Fruit fly (Drosophila melanogaster): ENCODE data around the gene CG5273.

DNA sequence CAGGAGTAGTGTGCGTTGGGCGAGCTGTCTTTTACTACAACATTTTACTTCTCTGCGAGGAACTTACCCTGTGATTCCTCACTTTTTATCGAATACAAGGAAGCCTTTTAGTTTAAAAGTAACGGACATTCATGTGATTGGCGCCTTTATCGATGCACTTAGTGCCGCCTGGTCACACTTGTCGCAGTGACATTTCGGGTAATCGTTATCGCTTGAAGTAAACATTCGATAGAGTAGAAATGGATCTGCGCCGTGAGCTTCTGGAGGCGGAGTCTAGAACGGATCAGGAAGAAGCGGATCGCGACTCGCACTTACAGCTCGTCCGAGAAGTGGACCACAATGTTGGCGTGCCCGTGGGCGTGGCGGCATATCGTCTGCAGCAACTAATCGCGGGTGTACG, 33.5 kb downstream of the CG5273 start, which contains the start of gene CG16989:
- TF ChIP-seq pdm3 (GFP tag; optimal IDR thresholded peaks at IDR 0.05) (no peak), salr (GFP tag; optimal IDR thresholded peaks at IDR 0.05) (no peak), CG6854 (GFP tag; optimal IDR thresholded peaks at IDR 0.05) (no peak), CG16779 (tag; optimal IDR thresholded peaks at IDR 0.05) (no peak), CG3919 (GFP tag; optimal IDR thresholded peaks at IDR 0.05) (no peak)
